Worm (Caenorhabditis elegans) whole organism, late embryonic: ENCODE measurements around the gene K02E11.10.

Experiments used
- T23F11.4 ChIP-seq: fragments of 200-800 bp; sonication (Bioruptor generic); optimal IDR thresholded peaks from 2 replicates; lab custom pipeline; 2018; ENCODE audit warnings: mild to moderate bottlenecking, missing genetic modification characterization, missing compliant biosample characterization
- ama-1 ChIP-seq: fragments of 150-350 bp; optimal IDR thresholded peaks from 2 replicates; lab custom pipeline; 2014
- elt-2 ChIP-seq: sonication (generic microtip); optimal IDR thresholded peaks from 2 replicates; lab custom pipeline; 2016; ENCODE audit warnings: missing genetic modification reagents, missing genetic modification characterization, missing compliant biosample characterization
- fkh-10 ChIP-seq: fragments of 150-350 bp; optimal IDR thresholded peaks from 2 replicates; lab custom pipeline; 2014; ENCODE audit warnings: missing biosample characterization, missing genetic modification reagents, missing genetic modification characterization
- hlh-13 ChIP-seq: fragments of 200-800 bp; sonication (Bioruptor generic); optimal IDR thresholded peaks from 2 replicates; lab custom pipeline; 2018; ENCODE audit warnings: mild to moderate bottlenecking, missing genetic modification characterization, missing compliant biosample characterization
- tbx-2 ChIP-seq: sonication (generic microtip); optimal IDR thresholded peaks from 2 replicates; lab custom pipeline; 2016; ENCODE audit warnings: missing genetic modification characterization, missing compliant biosample characterization

- TF ChIP-seq fkh-10 (GFP tag; lab: Kevin White, UChicago): no peak
- no peak for TF ChIP-seq hlh-13
- TF ChIP-seq T23F11.4 (GFP tag; lab: Kevin White, UChicago): no peak
- TF ChIP-seq ama-1 (lab: Kevin White, UChicago): no peak
- TF ChIP-seq tbx-2 (tag; lab: Kevin White, UChicago): no peak
- TF ChIP-seq elt-2 (tag; lab: Kevin White, UChicago): no peak
Observed at ce11 chrV:14197651-14198050, 43.3 kb downstream of the K02E11.10 start.
